Worm (Caenorhabditis elegans) whole organism, L4 larva: ENCODE measurements around the gene ugtp-1.
A peak's percentile ranks its signal among the peaks of the same experiment; 100 is the strongest.

ENCODE experiments used
- ama-1 ChIP-seq: fragments of 150-350 bp; optimal IDR thresholded peaks from 2 replicates; lab custom pipeline; 2014; ENCODE audit warnings: inconsistent platforms, mixed read lengths
- ceh-44 ChIP-seq: fragments of 200-800 bp; sonication (Bioruptor generic); IDR thresholded peaks from 2 replicates; pipeline ENCODE4 v1.3.6; 2022; ENCODE audit warnings: missing genetic modification reagents, missing genetic modification characterization, missing compliant biosample characterization
- egl-27 ChIP-seq: sonication (generic microtip); optimal IDR thresholded peaks from 3 replicates; lab custom pipeline; 2017; ENCODE audit warnings: missing biosample characterization, missing genetic modification reagents, missing genetic modification characterization
- fkh-10 ChIP-seq: fragments of 150-350 bp; optimal IDR thresholded peaks from 2 replicates; lab custom pipeline; 2014; ENCODE audit warnings: missing biosample characterization, missing genetic modification reagents, missing genetic modification characterization
- lin-13 ChIP-seq: fragments of 150-350 bp; optimal IDR thresholded peaks from 2 replicates; lab custom pipeline; 2014; ENCODE audit warnings: missing biosample characterization, missing genetic modification reagents, missing genetic modification characterization
- lin-15B ChIP-seq: fragments of 150-350 bp; sonication (generic microtip); optimal IDR thresholded peaks from 3 replicates; lab custom pipeline; 2014; ENCODE audit warnings: missing biosample characterization, missing genetic modification characterization
- lin-39 ChIP-seq: fragments of 150-350 bp; optimal IDR thresholded peaks from 2 replicates; lab custom pipeline; 2014; ENCODE audit warnings: missing biosample characterization, missing genetic modification reagents, missing genetic modification characterization
- nhr-28 ChIP-seq: fragments of 150-350 bp; optimal IDR thresholded peaks from 2 replicates; lab custom pipeline; 2014; ENCODE audit warnings: missing biosample characterization, missing genetic modification characterization
- pqm-1 ChIP-seq: sonication (generic microtip); optimal IDR thresholded peaks from 2 replicates; lab custom pipeline; 2017; ENCODE audit warnings: missing biosample characterization, missing genetic modification characterization
- unc-39 ChIP-seq: sonication (generic microtip); optimal IDR thresholded peaks from 2 replicates; lab custom pipeline; 2017; ENCODE audit warnings: missing biosample characterization, missing genetic modification characterization
- zag-1 ChIP-seq: fragments of 150-350 bp; optimal IDR thresholded peaks from 2 replicates; lab custom pipeline; 2014; ENCODE audit warnings: missing biosample characterization, missing genetic modification characterization

- TF ChIP-seq lin-13 (GFP tag; lab: Kevin White, UChicago) (no peak), zag-1 (tag; lab: Kevin White, UChicago) (no peak), unc-39 (tag; lab: Kevin White, UChicago) (no peak), lin-39 (tag; lab: Kevin White, UChicago) (no peak), lin-15B (tag; lab: Kevin White, UChicago) (no peak), pqm-1 (tag; lab: Kevin White, UChicago) (peak; percentile 88), ama-1 (lab: Kevin White, UChicago) (no peak), nhr-28 (tag; lab: Kevin White, UChicago) (peak; percentile 44), fkh-10 (no peak), ceh-44 (GFP tag; lab: Robert Waterston, UW) (no peak), egl-27 (tag; lab: Kevin White, UChicago) (no peak)
Observed at ce11 chrIII:8733667-8734066, 16.8 kb downstream of the ugtp-1 start.
